Fruit fly (Drosophila melanogaster) whole organism, prepupa: ENCODE measurements around the gene Cpr65Ay.

Source experiments
- Blimp-1 ChIP-seq: fragments of 200-800 bp; sonication (Bioruptor generic); optimal IDR thresholded peaks from 3 replicates; lab custom pipeline; 2017; ENCODE audit warnings: missing biosample characterization, missing genetic modification characterization, mild to moderate bottlenecking, moderate library complexity, missing genetic modification reagents
- CG10631 ChIP-seq: fragments of 200-800 bp; sonication (Bioruptor generic); optimal IDR thresholded peaks from 2 replicates; lab custom pipeline; 2016; ENCODE audit warnings: missing biosample characterization, missing genetic modification characterization
- CG10669 ChIP-seq: fragments of 200-800 bp; sonication (Bioruptor generic); optimal IDR thresholded peaks from 3 replicates; lab custom pipeline; 2018; ENCODE audit warnings: missing biosample characterization, mild to moderate bottlenecking, missing genetic modification characterization, moderate library complexity
- CG11294 ChIP-seq: fragments of 200-800 bp; sonication (Bioruptor generic); IDR thresholded peaks from 2 replicates; pipeline ENCODE4 v1.3.6; 2022; ENCODE audit warnings: missing biosample characterization, missing genetic modification characterization
- CG11902 ChIP-seq: fragments of 200-800 bp; sonication (Bioruptor generic); optimal IDR thresholded peaks from 3 replicates; lab custom pipeline; 2016; ENCODE audit warnings: missing biosample characterization, missing genetic modification characterization
- CG16779 ChIP-seq: fragments of 200-800 bp; sonication (Bioruptor generic); optimal IDR thresholded peaks from 3 replicates; lab custom pipeline; 2017; ENCODE audit warnings: missing biosample characterization, mild to moderate bottlenecking, missing genetic modification characterization
- CG34406 ChIP-seq: fragments of 200-800 bp; sonication (Bioruptor generic); optimal IDR thresholded peaks from 3 replicates; lab custom pipeline; 2016; ENCODE audit warnings: missing biosample characterization, missing genetic modification characterization
- CG6163 ChIP-seq: fragments of 200-800 bp; sonication (Bioruptor generic); IDR thresholded peaks from 3 replicates; pipeline ENCODE4 v1.3.6; 2022; ENCODE audit warnings: missing biosample characterization, missing genetic modification characterization
- CG6276 ChIP-seq: fragments of 200-800 bp; sonication (Bioruptor generic); optimal IDR thresholded peaks from 2 replicates; lab custom pipeline; 2017; ENCODE audit warnings: missing biosample characterization, mild to moderate bottlenecking, missing genetic modification characterization
- CG7368 ChIP-seq: fragments of 200-800 bp; sonication (Bioruptor generic); optimal IDR thresholded peaks from 3 replicates; lab custom pipeline; 2016; ENCODE audit warnings: missing biosample characterization, missing genetic modification characterization
- CG8119 ChIP-seq: fragments of 200-800 bp; sonication (Bioruptor generic); IDR thresholded peaks from 3 replicates; pipeline ENCODE4 v1.3.6; 2022; ENCODE audit warnings: missing biosample characterization, missing genetic modification characterization
- CG8319 ChIP-seq: fragments of 200-800 bp; sonication (Bioruptor generic); optimal IDR thresholded peaks from 3 replicates; lab custom pipeline; 2016; ENCODE audit warnings: missing biosample characterization, missing genetic modification characterization
- CG8632 ChIP-seq: fragments of 200-800 bp; sonication (Bioruptor generic); optimal IDR thresholded peaks from 3 replicates; lab custom pipeline; 2016; ENCODE audit warnings: missing biosample characterization, missing genetic modification characterization
- CG9139 ChIP-seq: fragments of 200-800 bp; sonication (Bioruptor generic); optimal IDR thresholded peaks from 3 replicates; lab custom pipeline; 2017; ENCODE audit warnings: missing biosample characterization, mild to moderate bottlenecking, missing genetic modification characterization
- Eip75B ChIP-seq: fragments of 200-800 bp; sonication (Bioruptor generic); optimal IDR thresholded peaks from 3 replicates; lab custom pipeline; 2016; ENCODE audit warnings: missing biosample characterization, missing genetic modification characterization
- Eip78C ChIP-seq: fragments of 200-800 bp; sonication (Bioruptor generic); peaks from one replicate; lab custom pipeline; 2016; ENCODE audit warnings: missing biosample characterization, missing genetic modification characterization
- Hr39 ChIP-seq: fragments of 200-800 bp; sonication (Bioruptor generic); optimal IDR thresholded peaks from 2 replicates; lab custom pipeline; 2016; ENCODE audit warnings: missing biosample characterization, missing genetic modification characterization
- Hr4 ChIP-seq: fragments of 200-800 bp; sonication (Bioruptor generic); optimal IDR thresholded peaks from 3 replicates; lab custom pipeline; 2016; ENCODE audit warnings: missing biosample characterization, missing genetic modification characterization
- Lpt ChIP-seq: fragments of 200-800 bp; sonication (Bioruptor generic); optimal IDR thresholded peaks from 3 replicates; lab custom pipeline; 2016; ENCODE audit warnings: missing biosample characterization, missing genetic modification characterization
- Met ChIP-seq: fragments of 200-800 bp; sonication (Bioruptor generic); optimal IDR thresholded peaks from 3 replicates; lab custom pipeline; 2016; ENCODE audit warnings: missing biosample characterization, missing genetic modification characterization
- OdsH ChIP-seq: fragments of 200-800 bp; sonication (Bioruptor generic); optimal IDR thresholded peaks from 3 replicates; lab custom pipeline; 2016; ENCODE audit warnings: missing biosample characterization, missing genetic modification characterization
- Smox ChIP-seq: fragments of 200-800 bp; sonication (Bioruptor generic); optimal IDR thresholded peaks from 3 replicates; lab custom pipeline; 2016; ENCODE audit warnings: missing biosample characterization, missing genetic modification characterization
- Sox102F ChIP-seq: fragments of 200-800 bp; sonication (Bioruptor generic); optimal IDR thresholded peaks from 2 replicates; lab custom pipeline; 2016; ENCODE audit warnings: missing biosample characterization, mild to moderate bottlenecking, missing genetic modification characterization
- Sox14 ChIP-seq: fragments of 200-800 bp; sonication (Bioruptor generic); optimal IDR thresholded peaks from 3 replicates; lab custom pipeline; 2016; ENCODE audit warnings: missing biosample characterization, missing genetic modification characterization
- Sox15 ChIP-seq: fragments of 200-800 bp; sonication (Bioruptor generic); optimal IDR thresholded peaks from 3 replicates; lab custom pipeline; 2016; ENCODE audit warnings: missing biosample characterization, missing genetic modification characterization
- acj6 ChIP-seq: fragments of 200-800 bp; sonication (Bioruptor generic); optimal IDR thresholded peaks from 3 replicates; lab custom pipeline; 2016; ENCODE audit warnings: missing biosample characterization, missing genetic modification characterization
- cyc ChIP-seq: fragments of 200-800 bp; sonication (Bioruptor generic); optimal IDR thresholded peaks from 3 replicates; lab custom pipeline; 2016; ENCODE audit warnings: missing biosample characterization, missing genetic modification characterization
- dsx ChIP-seq: fragments of 200-800 bp; optimal IDR thresholded peaks from 3 replicates; lab custom pipeline; 2019; ENCODE audit warnings: missing biosample characterization, mild to moderate bottlenecking, missing genetic modification characterization, moderate library complexity; ENCODE audit not compliant: poor library complexity, severe bottlenecking
- esn ChIP-seq: fragments of 200-800 bp; sonication (Bioruptor generic); optimal IDR thresholded peaks from 2 replicates; lab custom pipeline; 2016; ENCODE audit warnings: missing biosample characterization, mild to moderate bottlenecking, missing genetic modification characterization, moderate library complexity
- fd85E ChIP-seq: fragments of 200-800 bp; sonication (Bioruptor generic); optimal IDR thresholded peaks from 3 replicates; lab custom pipeline; 2016; ENCODE audit warnings: missing biosample characterization, missing genetic modification characterization
- fkh ChIP-seq: fragments of 200-800 bp; sonication (Bioruptor generic); optimal IDR thresholded peaks from 3 replicates; lab custom pipeline; 2017; ENCODE audit warnings: missing biosample characterization, mild to moderate bottlenecking, missing genetic modification characterization, moderate library complexity
- salr ChIP-seq, 2 experiments: fragments of 200-800 bp; sonication (Bioruptor generic); optimal IDR thresholded peaks; 3 replicates each; lab custom pipeline; 2016 to 2018; ENCODE audit warnings: missing biosample characterization in 2 of 2, missing genetic modification characterization in 2 of 2, mild to moderate bottlenecking in 1 of 2
- spab ChIP-seq: fragments of 200-800 bp; sonication (Bioruptor generic); optimal IDR thresholded peaks from 2 replicates; lab custom pipeline; 2017; ENCODE audit warnings: missing biosample characterization, mild to moderate bottlenecking, missing genetic modification characterization, missing genetic modification reagents
- svp ChIP-seq: fragments of 200-800 bp; sonication (Bioruptor generic); peaks from one replicate; lab custom pipeline; 2016; ENCODE audit warnings: missing biosample characterization, missing genetic modification characterization
- topi ChIP-seq: fragments of 200-800 bp; sonication (Bioruptor generic); optimal IDR thresholded peaks from 3 replicates; lab custom pipeline; 2016; ENCODE audit warnings: missing biosample characterization, missing genetic modification characterization
- vri ChIP-seq: fragments of 200-800 bp; sonication (Bioruptor generic); optimal IDR thresholded peaks from 3 replicates; lab custom pipeline; 2016; ENCODE audit warnings: missing biosample characterization, mild to moderate bottlenecking, missing genetic modification characterization

Gene Cpr65Ay

DNA sequence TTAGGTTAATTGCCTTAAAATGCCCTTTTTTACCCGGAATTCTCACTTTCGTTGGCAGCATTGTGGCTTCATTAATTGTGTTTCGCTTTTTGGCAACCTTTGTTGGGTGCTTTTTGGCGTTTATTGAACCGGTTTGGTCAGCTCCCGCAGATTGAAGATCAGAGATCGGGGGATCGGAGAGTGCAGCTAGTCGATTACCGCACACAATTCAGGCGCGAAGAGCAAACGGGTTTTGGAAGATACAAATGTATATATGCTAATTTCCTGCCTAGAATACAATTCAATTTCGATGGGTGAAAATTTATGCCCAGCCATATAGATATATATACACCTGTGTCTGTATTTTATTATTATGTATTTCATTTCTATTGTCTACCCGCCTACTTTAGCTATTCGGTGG lies 16.9 kb downstream of the Cpr65Ay start:
- TF ChIP-seq Sox14 (GFP tag; lab: Kevin White, UChicago) (no peak), esn (GFP tag; lab: Kevin White, UChicago) (no peak), acj6 (GFP tag; lab: Kevin White, UChicago) (no peak), CG8119 (no peak), topi (GFP tag; lab: Kevin White, UChicago) (no peak), salr (GFP tag; optimal IDR thresholded peaks at IDR 0.05; lab: Kevin White, UChicago) (no peak), Blimp-1 (GFP tag; lab: Kevin White, UChicago) (peak; percentile 92), cyc (GFP tag; lab: Kevin White, UChicago) (no peak), Smox (no peak), vri (GFP tag; lab: Kevin White, UChicago) (peak; percentile 90), OdsH (GFP tag; lab: Kevin White, UChicago) (no peak), CG8632 (GFP tag; lab: Kevin White, UChicago) (no peak), CG6163 (no peak), dsx (GFP tag; lab: Kevin White, UChicago) (no peak), Eip75B (GFP tag; lab: Kevin White, UChicago) (no peak)

DNA sequence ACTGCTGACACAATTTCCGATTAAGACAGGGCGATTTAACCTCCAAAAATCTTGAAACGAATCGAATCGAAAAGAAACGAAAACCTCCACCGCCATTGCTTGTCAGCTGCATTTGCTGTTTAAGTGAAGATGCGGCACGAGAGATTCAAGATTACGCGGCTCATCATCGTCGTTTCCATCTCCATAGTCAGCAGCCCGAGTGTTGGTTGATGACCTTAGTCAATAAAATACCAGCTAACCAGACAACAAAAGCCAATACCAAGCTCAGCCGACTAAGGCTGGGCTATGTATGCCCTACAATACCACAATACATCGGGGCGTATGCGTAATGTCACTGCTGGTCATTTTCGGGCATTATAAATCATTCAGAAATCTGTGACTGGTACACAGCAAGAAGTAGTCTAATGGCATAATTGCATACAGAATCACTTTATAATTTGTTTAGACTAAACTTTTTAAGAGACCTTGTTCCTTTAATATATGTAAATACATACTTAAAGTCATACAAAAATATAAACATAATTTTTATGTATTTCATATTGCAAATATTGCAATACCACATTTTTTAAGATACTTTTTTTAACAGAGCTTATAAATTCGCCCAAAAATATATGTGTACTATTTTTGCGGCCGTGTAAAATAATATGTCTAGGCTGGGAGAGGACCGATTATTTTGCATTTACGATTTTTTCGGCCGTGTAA lies 17.5 kb downstream of the Cpr65Ay start:
- no peak for TF ChIP-seq CG16779 (tag; lab: Kevin White, UChicago)
- no peak for TF ChIP-seq salr (GFP tag; optimal IDR thresholded peaks at IDR 0.05; lab: Kevin White, UChicago)
- no peak for TF ChIP-seq OdsH (GFP tag; lab: Kevin White, UChicago)
- peak; percentile 21 for TF ChIP-seq CG8632 (GFP tag; lab: Kevin White, UChicago)
- TF ChIP-seq CG11294 (GFP tag; lab: Robert Waterston, UW) = no peak
- peak; percentile 76 for TF ChIP-seq Eip78C (GFP tag; lab: Kevin White, UChicago)
- TF ChIP-seq CG8319 (GFP tag; lab: Kevin White, UChicago) = peak; percentile 5
- peak; percentile 3 for TF ChIP-seq acj6 (GFP tag; lab: Kevin White, UChicago)
- peak; percentile 29 for TF ChIP-seq CG34406
- TF ChIP-seq CG7368 = no peak
- no peak for TF ChIP-seq Sox15 (GFP tag; lab: Kevin White, UChicago)
- peak; percentile 9 for TF ChIP-seq CG10631 (GFP tag; lab: Kevin White, UChicago)
- no peak for TF ChIP-seq CG8119
- TF ChIP-seq spab (GFP tag; lab: Kevin White, UChicago) = no peak

DNA sequence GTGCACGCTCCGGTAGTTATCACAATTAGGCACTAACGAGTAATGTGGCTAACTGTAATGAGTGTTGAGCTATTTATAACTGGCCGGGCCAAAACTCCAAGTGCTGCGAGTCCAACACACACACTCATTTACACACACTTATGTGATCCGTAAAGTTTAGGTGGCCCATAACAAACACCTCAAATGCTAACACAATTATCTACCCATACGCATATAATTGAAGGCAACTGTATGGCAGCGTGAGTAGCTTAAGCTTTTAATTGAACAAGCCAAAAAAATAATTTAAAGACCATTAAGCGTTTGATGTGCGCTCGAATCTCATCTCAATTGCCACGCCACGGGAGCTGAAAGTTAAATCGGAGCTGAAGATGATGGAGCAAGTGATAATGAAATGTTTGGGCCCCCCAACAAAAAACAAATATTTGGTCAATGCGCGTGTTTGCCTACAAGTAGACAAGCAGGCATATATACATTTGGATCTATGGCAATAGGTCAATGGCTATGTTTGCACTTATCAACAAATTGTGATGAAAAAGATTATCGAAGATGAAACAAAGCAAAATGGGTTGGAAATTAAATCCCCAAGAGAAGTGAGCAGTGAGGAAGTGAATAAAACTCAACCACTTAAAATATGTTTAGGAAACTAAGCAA lies 18.4 kb downstream of the Cpr65Ay start, which contains the start of gene Cpr65Av:
Gene Cpr65Av (minus strand): TSS at position 51 of the 651 bp plus-strand sequence.
- no peak for TF ChIP-seq Met
- TF ChIP-seq fkh = peak; percentile 56

DNA sequence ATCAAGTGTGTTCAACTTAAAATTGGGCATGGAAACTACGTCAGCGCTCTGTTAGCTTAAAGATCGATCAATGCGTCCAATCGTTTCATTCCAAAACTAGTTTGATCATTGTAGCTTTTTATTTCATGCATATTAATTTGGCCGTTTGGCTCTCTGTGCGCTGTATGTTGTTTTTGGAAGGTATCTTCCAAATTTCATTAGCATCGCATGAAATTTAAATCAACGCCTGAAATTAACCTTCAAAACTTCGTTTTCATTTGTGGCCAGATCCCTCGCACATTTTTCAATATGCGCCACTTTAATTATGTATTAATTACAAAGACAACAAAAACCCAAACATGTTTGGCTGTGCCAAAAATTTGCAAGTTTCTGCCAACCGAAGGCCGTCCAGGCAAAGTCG lies 19.8 kb downstream of the Cpr65Ay start:
- TF ChIP-seq Sox102F (no peak), CG10669 (no peak), salr (GFP tag; optimal IDR thresholded peaks at IDR 0.05; lab: Kevin White, UChicago) (no peak), Lpt (GFP tag; lab: Kevin White, UChicago) (no peak), Sox15 (GFP tag; lab: Kevin White, UChicago) (no peak), svp (GFP tag; lab: Kevin White, UChicago) (no peak), Hr4 (GFP tag; lab: Kevin White, UChicago) (no peak), CG9139 (GFP tag; lab: Kevin White, UChicago) (no peak), fd85E (GFP tag; lab: Kevin White, UChicago) (no peak), Hr39 (GFP tag; lab: Kevin White, UChicago) (no peak), CG11902 (no peak), esn (GFP tag; lab: Kevin White, UChicago) (no peak), CG6276 (GFP tag; lab: Kevin White, UChicago) (no peak)
- TF ChIP-seq, all 60 proteins: peak for 0
